Worm (Caenorhabditis elegans) whole organism, L3 larva: ENCODE results near the gene F29A7.3.

Experiments used
- R02D3.7 ChIP-seq: fragments of 150-350 bp; optimal IDR thresholded peaks from 2 replicates; lab custom pipeline; 2014; ENCODE audit warnings: missing biosample characterization, missing genetic modification characterization
- ZK546.5 ChIP-seq: sonication (generic microtip); optimal IDR thresholded peaks from 2 replicates; lab custom pipeline; 2017; ENCODE audit warnings: missing biosample characterization, missing genetic modification characterization
- aly-2 ChIP-seq: fragments of 150-350 bp; optimal IDR thresholded peaks from 2 replicates; lab custom pipeline; 2014; ENCODE audit warnings: missing biosample characterization, missing genetic modification characterization
- ama-1 ChIP-seq: fragments of 150-350 bp; optimal IDR thresholded peaks from 2 replicates; lab custom pipeline; 2018
- ceh-16 ChIP-seq: sonication (generic microtip); optimal IDR thresholded peaks from 2 replicates; lab custom pipeline; 2017; ENCODE audit warnings: missing biosample characterization, missing genetic modification characterization
- ceh-82 ChIP-seq: fragments of 150-350 bp; optimal IDR thresholded peaks from 2 replicates; lab custom pipeline; 2014; ENCODE audit warnings: missing biosample characterization, missing genetic modification characterization
- ceh-9 ChIP-seq: sonication (generic microtip); optimal IDR thresholded peaks from 2 replicates; lab custom pipeline; 2018; ENCODE audit warnings: missing biosample characterization, missing genetic modification characterization
- daf-12 ChIP-seq: fragments of 150-350 bp; optimal IDR thresholded peaks from 2 replicates; lab custom pipeline; 2014; ENCODE audit warnings: missing biosample characterization, missing genetic modification reagents, missing genetic modification characterization
- egl-27 ChIP-seq: sonication (generic microtip); optimal IDR thresholded peaks from 4 replicates; lab custom pipeline; 2017; ENCODE audit warnings: missing biosample characterization, missing genetic modification reagents, missing genetic modification characterization
- egl-5 ChIP-seq: fragments of 150-350 bp; optimal IDR thresholded peaks from 2 replicates; lab custom pipeline; 2017; ENCODE audit warnings: missing biosample characterization, missing genetic modification reagents, missing genetic modification characterization, inconsistent platforms
- elt-1 ChIP-seq: fragments of 150-350 bp; optimal IDR thresholded peaks from 2 replicates; lab custom pipeline; 2014; ENCODE audit warnings: missing biosample characterization, missing genetic modification characterization
- elt-2 ChIP-seq: sonication (generic microtip); optimal IDR thresholded peaks from 2 replicates; lab custom pipeline; 2016; ENCODE audit warnings: missing genetic modification reagents, mild to moderate bottlenecking, missing genetic modification characterization, missing compliant biosample characterization
- eor-1 ChIP-seq, 2 experiments: fragments of 150-350 bp; optimal IDR thresholded peaks; 2 replicates each; lab custom pipeline; 2014 to 2018; ENCODE audit warnings: missing biosample characterization in 2 of 2, missing genetic modification characterization in 2 of 2
- fkh-10 ChIP-seq: sonication (generic microtip); optimal IDR thresholded peaks from 2 replicates; lab custom pipeline; 2017; ENCODE audit warnings: missing biosample characterization, missing genetic modification reagents, missing genetic modification characterization
- fkh-2 ChIP-seq: fragments of 150-350 bp; optimal IDR thresholded peaks from 2 replicates; lab custom pipeline; 2014; ENCODE audit warnings: missing biosample characterization, missing genetic modification reagents, missing genetic modification characterization
- fos-1 ChIP-seq: fragments of 150-350 bp; optimal IDR thresholded peaks from 2 replicates; lab custom pipeline; 2014; ENCODE audit warnings: missing biosample characterization, missing genetic modification characterization
- hmg-11 ChIP-seq: sonication (generic microtip); optimal IDR thresholded peaks from 2 replicates; lab custom pipeline; 2016; ENCODE audit warnings: missing genetic modification characterization, missing compliant biosample characterization
- jun-1 ChIP-seq: fragments of 150-350 bp; optimal IDR thresholded peaks from 2 replicates; lab custom pipeline; 2014; ENCODE audit warnings: missing biosample characterization, missing genetic modification reagents, missing genetic modification characterization
- lin-15B ChIP-seq: fragments of 150-350 bp; optimal IDR thresholded peaks from 2 replicates; lab custom pipeline; 2014; ENCODE audit warnings: missing biosample characterization, missing genetic modification characterization
- lin-39 ChIP-seq: fragments of 150-350 bp; optimal IDR thresholded peaks from 2 replicates; lab custom pipeline; 2018; ENCODE audit warnings: missing biosample characterization, missing genetic modification reagents, missing genetic modification characterization
- lsy-12 ChIP-seq: sonication (generic microtip); optimal IDR thresholded peaks from 2 replicates; lab custom pipeline; 2016; ENCODE audit warnings: mild to moderate bottlenecking, missing genetic modification characterization, missing compliant biosample characterization
- mdl-1 ChIP-seq: fragments of 150-350 bp; optimal IDR thresholded peaks from 2 replicates; lab custom pipeline; 2014; ENCODE audit warnings: missing biosample characterization, missing genetic modification characterization
- mml-1 ChIP-seq: fragments of 150-350 bp; sonication (generic microtip); optimal IDR thresholded peaks from 3 replicates; lab custom pipeline; 2014; ENCODE audit warnings: missing biosample characterization, missing genetic modification characterization
- nfya-1 ChIP-seq: sonication (generic microtip); optimal IDR thresholded peaks from 2 replicates; lab custom pipeline; 2017; ENCODE audit warnings: missing genetic modification characterization, mild to moderate bottlenecking, missing compliant biosample characterization, antibody characterized with exemption, moderate library complexity; ENCODE audit not compliant: insufficient read depth
- nhr-12 ChIP-seq: fragments of 150-350 bp; optimal IDR thresholded peaks from 2 replicates; lab custom pipeline; 2014; ENCODE audit warnings: missing biosample characterization, missing genetic modification characterization
- nhr-23 ChIP-seq: fragments of 150-350 bp; optimal IDR thresholded peaks from 2 replicates; lab custom pipeline; 2014; ENCODE audit warnings: missing biosample characterization, missing genetic modification reagents, missing genetic modification characterization
- nhr-237 ChIP-seq: fragments of 150-350 bp; optimal IDR thresholded peaks from 2 replicates; lab custom pipeline; 2014; ENCODE audit warnings: missing biosample characterization, missing genetic modification characterization
- nhr-25 ChIP-seq: sonication (generic microtip); optimal IDR thresholded peaks from 2 replicates; lab custom pipeline; 2017; ENCODE audit warnings: missing biosample characterization, missing genetic modification characterization
- nhr-28 ChIP-seq: fragments of 150-350 bp; optimal IDR thresholded peaks from 2 replicates; lab custom pipeline; 2014; ENCODE audit warnings: missing biosample characterization, missing genetic modification characterization
- nhr-43 ChIP-seq: sonication (generic microtip); optimal IDR thresholded peaks from 2 replicates; lab custom pipeline; 2016; ENCODE audit warnings: mild to moderate bottlenecking, missing genetic modification characterization, missing compliant biosample characterization; ENCODE audit not compliant: poor library complexity, severe bottlenecking
- nhr-67 ChIP-seq: fragments of 150-350 bp; optimal IDR thresholded peaks from 2 replicates; lab custom pipeline; 2014; ENCODE audit warnings: missing biosample characterization, missing genetic modification characterization
- nhr-76 ChIP-seq: fragments of 150-350 bp; sonication (generic microtip); optimal IDR thresholded peaks from 5 replicates; lab custom pipeline; 2014; ENCODE audit warnings: missing biosample characterization, missing genetic modification characterization
- pha-4 ChIP-seq: fragments of 150-350 bp; optimal IDR thresholded peaks from 2 replicates; lab custom pipeline; 2014; ENCODE audit warnings: missing biosample characterization, missing genetic modification reagents, missing genetic modification characterization
- pqm-1 ChIP-seq: fragments of 150-350 bp; optimal IDR thresholded peaks from 2 replicates; lab custom pipeline; 2017; ENCODE audit warnings: missing biosample characterization, missing genetic modification characterization, inconsistent platforms
- sea-2 ChIP-seq: fragments of 150-350 bp; sonication (generic microtip); optimal IDR thresholded peaks from 4 replicates; lab custom pipeline; 2014; ENCODE audit warnings: missing biosample characterization, missing genetic modification reagents, missing genetic modification characterization
- skn-1 ChIP-seq: fragments of 150-350 bp; optimal IDR thresholded peaks from 2 replicates; lab custom pipeline; 2014; ENCODE audit warnings: missing biosample characterization, missing genetic modification characterization
- tbx-2 ChIP-seq: sonication (generic microtip); optimal IDR thresholded peaks from 2 replicates; lab custom pipeline; 2016; ENCODE audit warnings: mild to moderate bottlenecking, missing genetic modification characterization, missing compliant biosample characterization
- unc-39 ChIP-seq: sonication (generic microtip); optimal IDR thresholded peaks from 4 replicates; lab custom pipeline; 2017; ENCODE audit warnings: missing biosample characterization, missing genetic modification characterization
- unc-62 ChIP-seq: fragments of 150-350 bp; sonication (generic microtip); optimal IDR thresholded peaks from 4 replicates; lab custom pipeline; 2014; ENCODE audit warnings: missing biosample characterization, missing genetic modification reagents, missing genetic modification characterization
- ztf-11 ChIP-seq: fragments of 150-350 bp; optimal IDR thresholded peaks from 2 replicates; lab custom pipeline; 2014; ENCODE audit warnings: missing biosample characterization, missing genetic modification characterization
- ztf-4 ChIP-seq: fragments of 150-350 bp; optimal IDR thresholded peaks from 2 replicates; lab custom pipeline; 2014; ENCODE audit warnings: missing biosample characterization, missing genetic modification characterization

Gene F29A7.3

ce11 chrII:2764664-2765063 is 11.6 kb downstream of the F29A7.3 start, which contains the start of gene fbxb-108:
TSS of gene fbxb-108 (plus strand) at chrII:2764964.
- no peak for TF ChIP-seq nhr-237 (tag; lab: Kevin White, UChicago)
- no peak for TF ChIP-seq daf-12 (tag; lab: Kevin White, UChicago)
- TF ChIP-seq lin-15B (tag; lab: Kevin White, UChicago) = no peak
- TF ChIP-seq tbx-2 (tag; lab: Kevin White, UChicago) = no peak
- TF ChIP-seq egl-5 (tag; lab: Kevin White, UChicago) = no peak
- no peak for TF ChIP-seq mdl-1 (tag; lab: Kevin White, UChicago)
- no peak for TF ChIP-seq ceh-16 (tag; lab: Kevin White, UChicago)
- no peak for TF ChIP-seq nhr-67 (tag; lab: Kevin White, UChicago)
- TF ChIP-seq ama-1 (lab: Kevin White, UChicago) = no peak
- TF ChIP-seq nfya-1 (tag; lab: Kevin White, UChicago) = no peak
- TF ChIP-seq pqm-1 = no peak
- no peak for TF ChIP-seq fkh-10 (GFP tag; lab: Kevin White, UChicago)
- no peak for TF ChIP-seq unc-62
- TF ChIP-seq mml-1 (tag; lab: Kevin White, UChicago) = no peak
- no peak for TF ChIP-seq ceh-82 (tag; lab: Kevin White, UChicago)
- no peak for TF ChIP-seq nhr-25

ce11 chrII:2766331-2766730 is 13.2 kb downstream of the F29A7.3 start, which contains the start of gene F08D12.15:
TSS of gene F08D12.15 (plus strand) at chrII:2766631.
- TF ChIP-seq nhr-23 (tag; lab: Kevin White, UChicago) = no peak

- TF ChIP-seq ceh-82 (tag; lab: Kevin White, UChicago) = no peak
- TF ChIP-seq sea-2 (GFP tag; lab: Kevin White, UChicago) = no peak
- no peak for TF ChIP-seq nhr-43
- TF ChIP-seq egl-5 (tag; lab: Kevin White, UChicago) = no peak
- no peak for TF ChIP-seq skn-1 (tag; lab: Kevin White, UChicago)
- TF ChIP-seq nhr-76 (tag; lab: Kevin White, UChicago) = no peak
- no peak for TF ChIP-seq pha-4
- TF ChIP-seq ztf-11 (tag; lab: Kevin White, UChicago) = no peak
- TF ChIP-seq nfya-1 (tag; lab: Kevin White, UChicago) = no peak
These were observed 15.9 kb downstream of the F29A7.3 start, which contains the start of gene F08D12.7 for ce11 chrII:2769021-2769420. TSS of gene F08D12.7 (minus strand) at chrII:2769121.

ce11 chrII:2770788-2771187 is 17.7 kb downstream of the F29A7.3 start, which contains the start of gene fbxb-105:
TSS of gene fbxb-105 (minus strand) at chrII:2770888.
- TF ChIP-seq nhr-76 (tag; lab: Kevin White, UChicago) (no peak), nhr-28 (tag; lab: Kevin White, UChicago) (no peak), nhr-25 (no peak), tbx-2 (tag; lab: Kevin White, UChicago) (no peak), ztf-11 (tag; lab: Kevin White, UChicago) (no peak), R02D3.7 (tag; lab: Kevin White, UChicago) (no peak), ZK546.5 (tag; lab: Kevin White, UChicago) (no peak), elt-2 (tag; lab: Kevin White, UChicago) (no peak), mml-1 (tag; lab: Kevin White, UChicago) (no peak), egl-27 (tag; lab: Kevin White, UChicago) (no peak), pqm-1 (no peak), eor-1 (tag; optimal IDR thresholded peaks at IDR 0.05; lab: Kevin White, UChicago) (no peak), nhr-43 (no peak), nhr-12 (tag; lab: Kevin White, UChicago) (no peak), nhr-237 (tag; lab: Kevin White, UChicago) (no peak), fos-1 (tag; lab: Kevin White, UChicago) (no peak), aly-2 (tag; lab: Kevin White, UChicago) (no peak)

- TF ChIP-seq lsy-12 (tag; lab: Kevin White, UChicago) (no peak), unc-39 (tag; lab: Kevin White, UChicago) (no peak), fkh-2 (no peak), ceh-9 (tag; lab: Kevin White, UChicago) (no peak), lin-39 (tag; lab: Kevin White, UChicago) (no peak), eor-1 (tag; optimal IDR thresholded peaks at IDR 0.05; lab: Kevin White, UChicago) (no peak), elt-1 (tag; lab: Kevin White, UChicago) (no peak), ZK546.5 (tag; lab: Kevin White, UChicago) (no peak), daf-12 (tag; lab: Kevin White, UChicago) (no peak), nhr-67 (tag; lab: Kevin White, UChicago) (no peak), egl-5 (tag; lab: Kevin White, UChicago) (no peak), nhr-76 (tag; lab: Kevin White, UChicago) (no peak), jun-1 (tag; lab: Kevin White, UChicago) (no peak), ceh-16 (tag; lab: Kevin White, UChicago) (no peak), pqm-1 (no peak), ztf-11 (tag; lab: Kevin White, UChicago) (no peak), nhr-12 (tag; lab: Kevin White, UChicago) (no peak), ztf-4 (tag; lab: Kevin White, UChicago) (no peak), hmg-11 (tag; lab: Kevin White, UChicago) (no peak)
These were observed 19.1 kb downstream of the F29A7.3 start, which contains the start of gene sdz-10 for ce11 chrII:2772166-2772565. TSS of gene sdz-10 (minus strand) at chrII:2772266.
